Worm (Caenorhabditis elegans) whole organism, late embryonic: ENCODE results near the gene jud-4.

Source experiments
- C38D4.7 ChIP-seq: fragments of 200-800 bp; sonication (Bioruptor generic); optimal IDR thresholded peaks from 2 replicates; lab custom pipeline; 2018; ENCODE audit warnings: mild to moderate bottlenecking, missing genetic modification characterization, moderate library complexity, missing compliant biosample characterization
- ceh-24 ChIP-seq: sonication (generic microtip); optimal IDR thresholded peaks from 2 replicates; lab custom pipeline; 2016; ENCODE audit warnings: mild to moderate bottlenecking, missing genetic modification characterization, missing compliant biosample characterization
- ceh-34 ChIP-seq: sonication (generic microtip); optimal IDR thresholded peaks from 2 replicates; lab custom pipeline; 2016; ENCODE audit warnings: mild to moderate bottlenecking, missing genetic modification characterization, missing compliant biosample characterization
- ceh-9 ChIP-seq: sonication (generic microtip); optimal IDR thresholded peaks from 2 replicates; lab custom pipeline; 2016; ENCODE audit warnings: mild to moderate bottlenecking, missing genetic modification characterization, inconsistent platforms, missing compliant biosample characterization
- elt-2 ChIP-seq: sonication (generic microtip); optimal IDR thresholded peaks from 2 replicates; lab custom pipeline; 2016; ENCODE audit warnings: missing genetic modification reagents, missing genetic modification characterization, missing compliant biosample characterization
- lin-11 ChIP-seq: fragments of 200-800 bp; sonication (Bioruptor generic); optimal IDR thresholded peaks from 2 replicates; lab custom pipeline; 2018; ENCODE audit warnings: mild to moderate bottlenecking, missing genetic modification characterization, missing compliant biosample characterization
- pag-3 ChIP-seq: sonication (generic microtip); optimal IDR thresholded peaks from 2 replicates; lab custom pipeline; 2016; ENCODE audit warnings: missing compliant biosample characterization, missing genetic modification characterization, borderline replicate concordance
- pha-2 ChIP-seq: sonication (generic microtip); optimal IDR thresholded peaks from 2 replicates; lab custom pipeline; 2017; ENCODE audit warnings: mild to moderate bottlenecking, missing genetic modification characterization, missing compliant biosample characterization
- pha-4 ChIP-seq: fragments of 150-350 bp; optimal IDR thresholded peaks from 2 replicates; lab custom pipeline; 2018; ENCODE audit warnings: missing biosample characterization, missing genetic modification reagents, missing genetic modification characterization

- TF ChIP-seq ceh-24 (no peak), ceh-9 (tag; lab: Kevin White, UChicago) (no peak), C38D4.7 (no peak), pha-2 (tag; lab: Kevin White, UChicago) (no peak), lin-11 (tag; lab: Kevin White, UChicago) (no peak), elt-2 (no peak), pha-4 (tag; lab: Kevin White, UChicago) (no peak), pag-3 (tag; lab: Kevin White, UChicago) (no peak), ceh-34 (tag; lab: Kevin White, UChicago) (no peak)
Observed at ce11 chrX:15321791-15322190, 37.9 kb downstream of the jud-4 start.
